Worm (Caenorhabditis elegans) whole organism, late embryonic: ENCODE data around the gene cec-4.

Experiments used
- C38D4.7 ChIP-seq: fragments of 200-800 bp; sonication (Bioruptor generic); optimal IDR thresholded peaks from 2 replicates; lab custom pipeline; 2018; ENCODE audit warnings: mild to moderate bottlenecking, missing genetic modification characterization, moderate library complexity, missing compliant biosample characterization
- F13H6.1 ChIP-seq: sonication (generic microtip); optimal IDR thresholded peaks from 2 replicates; lab custom pipeline; 2016; ENCODE audit warnings: missing genetic modification characterization, missing compliant biosample characterization
- K02D7.2 ChIP-seq: sonication (generic microtip); optimal IDR thresholded peaks from 2 replicates; lab custom pipeline; 2017; ENCODE audit warnings: mild to moderate bottlenecking, missing genetic modification characterization, missing compliant biosample characterization
- ceh-2 ChIP-seq: sonication (generic microtip); optimal IDR thresholded peaks from 2 replicates; lab custom pipeline; 2016; ENCODE audit warnings: missing genotype, missing genetic modification characterization, missing compliant biosample characterization
- ceh-34 ChIP-seq: sonication (generic microtip); optimal IDR thresholded peaks from 2 replicates; lab custom pipeline; 2016; ENCODE audit warnings: mild to moderate bottlenecking, missing genetic modification characterization, missing compliant biosample characterization
- ceh-48 ChIP-seq: sonication (generic microtip); optimal IDR thresholded peaks from 2 replicates; lab custom pipeline; 2016; ENCODE audit warnings: missing genetic modification characterization, inconsistent platforms, missing compliant biosample characterization
- ceh-6 ChIP-seq: fragments of 200-800 bp; sonication (Bioruptor generic); optimal IDR thresholded peaks from 2 replicates; lab custom pipeline; 2018; ENCODE audit warnings: mild to moderate bottlenecking, missing genetic modification characterization, missing compliant biosample characterization
- ceh-9 ChIP-seq: sonication (generic microtip); optimal IDR thresholded peaks from 2 replicates; lab custom pipeline; 2016; ENCODE audit warnings: mild to moderate bottlenecking, missing genetic modification characterization, inconsistent platforms, missing compliant biosample characterization
- dve-1 ChIP-seq: sonication (generic microtip); optimal IDR thresholded peaks from 2 replicates; lab custom pipeline; 2017; ENCODE audit warnings: antibody characterized with exemption, mild to moderate bottlenecking, missing genetic modification characterization, missing compliant biosample characterization
- elt-4 ChIP-seq: sonication (generic microtip); optimal IDR thresholded peaks from 2 replicates; lab custom pipeline; 2016; ENCODE audit warnings: missing genetic modification characterization, missing compliant biosample characterization
- ets-4 ChIP-seq: sonication (generic microtip); optimal IDR thresholded peaks from 2 replicates; lab custom pipeline; 2016; ENCODE audit warnings: missing genetic modification characterization, missing compliant biosample characterization
- eyg-1 ChIP-seq: sonication (generic microtip); optimal IDR thresholded peaks from 2 replicates; lab custom pipeline; 2016; ENCODE audit warnings: missing genotype, missing genetic modification characterization, missing compliant biosample characterization
- fkh-10 ChIP-seq: fragments of 150-350 bp; optimal IDR thresholded peaks from 2 replicates; lab custom pipeline; 2014; ENCODE audit warnings: missing biosample characterization, missing genetic modification reagents, missing genetic modification characterization
- gmeb-2 ChIP-seq: sonication (generic microtip); optimal IDR thresholded peaks from 2 replicates; lab custom pipeline; 2016; ENCODE audit warnings: missing genetic modification characterization, inconsistent platforms, missing compliant biosample characterization
- hlh-15 ChIP-seq: sonication (generic microtip); optimal IDR thresholded peaks from 2 replicates; lab custom pipeline; 2016; ENCODE audit warnings: missing genetic modification characterization, missing compliant biosample characterization
- hlh-6 ChIP-seq: sonication (generic microtip); optimal IDR thresholded peaks from 2 replicates; lab custom pipeline; 2016; ENCODE audit warnings: missing genotype, missing genetic modification characterization, missing compliant biosample characterization
- madf-2 ChIP-seq: sonication (generic microtip); optimal IDR thresholded peaks from 2 replicates; lab custom pipeline; 2017; ENCODE audit warnings: missing genetic modification characterization, missing compliant biosample characterization
- mec-3 ChIP-seq: sonication (generic microtip); optimal IDR thresholded peaks from 2 replicates; lab custom pipeline; 2016; ENCODE audit warnings: borderline replicate concordance, missing genetic modification characterization, missing compliant biosample characterization
- nfya-1 ChIP-seq: sonication (generic microtip); optimal IDR thresholded peaks from 2 replicates; lab custom pipeline; 2017; ENCODE audit warnings: missing genetic modification characterization, mild to moderate bottlenecking, missing compliant biosample characterization, antibody characterized with exemption, moderate library complexity
- nhr-11 ChIP-seq: fragments of 150-350 bp; optimal IDR thresholded peaks from 2 replicates; lab custom pipeline; 2014; ENCODE audit warnings: missing biosample characterization, missing genetic modification characterization
- odd-2 ChIP-seq: sonication (generic microtip); optimal IDR thresholded peaks from 2 replicates; lab custom pipeline; 2017; ENCODE audit warnings: antibody characterized with exemption, mild to moderate bottlenecking, missing genetic modification characterization, missing compliant biosample characterization
- pag-3 ChIP-seq: sonication (generic microtip); optimal IDR thresholded peaks from 2 replicates; lab custom pipeline; 2016; ENCODE audit warnings: missing compliant biosample characterization, missing genetic modification characterization, borderline replicate concordance
- pat-9 ChIP-seq: fragments of 200-800 bp; sonication (Bioruptor generic); optimal IDR thresholded peaks from 2 replicates; lab custom pipeline; 2018; ENCODE audit warnings: mild to moderate bottlenecking, missing genetic modification characterization, moderate library complexity, missing compliant biosample characterization
- pha-2 ChIP-seq: sonication (generic microtip); optimal IDR thresholded peaks from 2 replicates; lab custom pipeline; 2017; ENCODE audit warnings: mild to moderate bottlenecking, missing genetic modification characterization, missing compliant biosample characterization
- pha-4 ChIP-seq: fragments of 150-350 bp; optimal IDR thresholded peaks from 2 replicates; lab custom pipeline; 2018; ENCODE audit warnings: missing biosample characterization, missing genetic modification reagents, missing genetic modification characterization
- pqm-1 ChIP-seq: sonication (generic microtip); optimal IDR thresholded peaks from 2 replicates; lab custom pipeline; 2016; ENCODE audit warnings: missing genetic modification characterization, missing compliant biosample characterization
- rnt-1 ChIP-seq: sonication (generic microtip); optimal IDR thresholded peaks from 2 replicates; lab custom pipeline; 2016; ENCODE audit warnings: missing genetic modification characterization, missing compliant biosample characterization
- sox-4 ChIP-seq: sonication (generic microtip); optimal IDR thresholded peaks from 2 replicates; lab custom pipeline; 2017; ENCODE audit warnings: mild to moderate bottlenecking, missing genetic modification characterization, inconsistent platforms, missing compliant biosample characterization
- syd-9 ChIP-seq: sonication (generic microtip); optimal IDR thresholded peaks from 2 replicates; lab custom pipeline; 2016; ENCODE audit warnings: mild to moderate bottlenecking, missing genetic modification characterization, moderate library complexity, missing compliant biosample characterization
- tbx-2 ChIP-seq: sonication (generic microtip); optimal IDR thresholded peaks from 2 replicates; lab custom pipeline; 2016; ENCODE audit warnings: missing genetic modification characterization, missing compliant biosample characterization
- tbx-7 ChIP-seq: sonication (generic microtip); optimal IDR thresholded peaks from 2 replicates; lab custom pipeline; 2016; ENCODE audit warnings: missing genotype, missing genetic modification characterization, missing compliant biosample characterization
- ttx-3 ChIP-seq: sonication (generic microtip); optimal IDR thresholded peaks from 2 replicates; lab custom pipeline; 2016; ENCODE audit warnings: missing genetic modification reagents, missing genetic modification characterization, missing compliant biosample characterization
- unc-3 ChIP-seq, 2 experiments: fragments of 200-800 bp in 1 of 2; sonication (Bioruptor generic) in 1 of 2; sonication (generic microtip) in 1 of 2; conservative IDR thresholded peaks in 1 of 2; optimal IDR thresholded peaks in 1 of 2; 2 replicates each; pipeline versions ENCODE4 v1.3.6 to Lab custom; 2016 to 2022; ENCODE audit warnings: missing compliant biosample characterization in 2 of 2, missing genetic modification characterization in 2 of 2, missing genetic modification reagents in 1 of 2
- unc-42 ChIP-seq: sonication (generic microtip); optimal IDR thresholded peaks from 2 replicates; lab custom pipeline; 2016; ENCODE audit warnings: missing genotype, missing genetic modification characterization, missing compliant biosample characterization
- unc-86 ChIP-seq: sonication (generic microtip); optimal IDR thresholded peaks from 2 replicates; lab custom pipeline; 2016; ENCODE audit warnings: missing genetic modification characterization, missing compliant biosample characterization
- zip-5 ChIP-seq: sonication (generic microtip); optimal IDR thresholded peaks from 2 replicates; lab custom pipeline; 2016; ENCODE audit warnings: missing genetic modification characterization, missing compliant biosample characterization
- ztf-16 ChIP-seq: sonication (generic microtip); optimal IDR thresholded peaks from 2 replicates; lab custom pipeline; 2017; ENCODE audit warnings: missing genetic modification characterization, missing compliant biosample characterization

The cec-4 gene

DNA sequence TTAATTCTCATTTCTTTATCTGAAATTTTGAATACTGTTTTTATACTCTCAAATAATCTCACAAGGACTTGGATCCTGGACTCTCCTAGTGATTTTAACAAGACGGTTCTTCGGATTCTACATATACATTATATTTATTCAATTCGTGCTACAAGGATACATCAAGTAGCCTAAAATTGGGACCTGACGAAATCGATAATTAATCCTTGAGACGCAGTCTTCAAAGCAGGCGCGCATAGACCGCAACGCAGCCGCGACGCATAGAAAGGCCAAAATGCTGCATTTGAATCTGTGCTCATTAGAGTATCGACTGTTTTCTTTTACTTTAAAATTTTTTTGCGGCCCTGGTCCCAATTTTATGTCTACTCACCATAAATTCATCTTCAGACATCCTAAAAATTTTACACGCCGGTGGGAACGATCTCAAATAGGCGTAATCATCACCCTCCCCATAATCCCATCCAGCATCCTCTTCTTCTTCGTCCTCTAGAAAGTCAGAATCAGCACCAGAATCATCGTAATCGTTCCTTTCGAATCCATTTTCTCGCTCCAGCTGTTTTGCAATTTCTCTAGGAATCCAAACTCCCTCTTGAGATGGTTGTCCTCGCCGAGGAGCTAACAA is at the start of gene cec-4:
Gene cec-4 (plus strand): TSS at position 572 of the 622 bp plus-strand sequence.
- TF ChIP-seq ceh-9 (tag; lab: Kevin White, UChicago) (no peak), ceh-48 (tag; lab: Kevin White, UChicago) (peak; percentile 20)

DNA sequence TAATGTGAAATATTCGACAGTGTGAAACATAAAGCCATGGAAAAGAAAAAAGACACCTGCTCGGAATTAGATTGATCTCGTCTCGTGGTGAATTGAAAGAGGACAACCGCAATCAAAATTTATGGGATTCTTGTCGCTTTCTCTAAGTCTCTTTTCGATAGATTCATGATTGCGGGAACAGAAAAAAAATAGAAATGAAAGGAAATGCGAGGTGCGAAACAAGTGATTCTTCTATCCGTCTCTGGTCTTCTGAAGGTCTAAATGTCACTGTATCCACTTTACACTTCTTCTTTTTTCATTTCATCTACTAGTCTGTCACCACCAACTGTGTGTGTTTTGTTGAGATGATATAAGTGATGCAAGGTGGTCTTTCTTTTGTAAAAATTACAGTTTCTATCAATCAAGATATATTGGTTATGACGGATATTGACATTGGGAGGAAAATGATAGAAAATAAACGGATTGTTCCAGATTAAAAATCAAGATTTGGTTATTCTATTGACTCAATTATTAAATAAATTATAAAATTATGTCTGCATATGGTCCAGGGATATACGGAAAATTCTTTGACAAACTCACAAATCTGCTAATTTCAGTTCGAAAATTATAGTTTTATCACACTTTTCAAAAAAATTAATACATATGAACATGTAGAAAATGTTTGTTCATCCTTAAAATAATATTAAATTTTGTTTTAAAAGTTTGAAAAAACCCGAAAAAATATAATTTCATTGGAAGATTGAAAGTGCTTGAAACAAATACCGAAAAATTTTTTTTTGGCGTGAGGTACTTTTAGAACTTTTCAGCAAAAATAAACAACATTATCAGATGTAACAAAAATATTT is 45.1 kb upstream of the cec-4 start:
- TF ChIP-seq pat-9 (tag; lab: Kevin White, UChicago), result no peak
- TF ChIP-seq ceh-48 (tag; lab: Kevin White, UChicago), result no peak
- no peak for TF ChIP-seq ttx-3 (tag; lab: Kevin White, UChicago)
- no peak for TF ChIP-seq pag-3 (tag; lab: Kevin White, UChicago)
- no peak for TF ChIP-seq unc-86 (tag; lab: Kevin White, UChicago)
- no peak for TF ChIP-seq nfya-1 (tag; lab: Kevin White, UChicago)
- no peak for TF ChIP-seq hlh-6 (tag; lab: Kevin White, UChicago)

DNA sequence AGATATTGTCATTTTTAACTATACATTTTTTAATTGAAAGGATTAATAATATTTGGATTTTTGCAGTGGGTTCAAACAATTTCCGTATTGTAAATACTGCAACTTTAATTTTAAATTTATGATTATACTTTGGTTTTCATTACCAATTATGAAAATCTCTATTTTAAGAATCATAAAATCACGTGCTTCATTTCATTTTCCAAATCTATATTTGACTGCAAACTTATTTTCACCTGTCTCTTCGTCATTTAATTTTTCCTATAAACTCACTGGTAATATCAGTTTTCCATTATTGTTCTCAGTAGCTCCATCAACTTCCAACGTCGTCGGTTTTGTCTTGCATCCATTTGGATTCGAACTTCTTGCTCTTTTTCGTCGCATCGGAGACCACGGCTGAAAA is 43.2 kb upstream of the cec-4 start, which contains the start of gene R05G6.1:
Gene R05G6.1 (plus strand): TSS at position 301 of the 400 bp plus-strand sequence.
- TF ChIP-seq pha-4 (no peak), fkh-10 (GFP tag; lab: Kevin White, UChicago) (no peak), pat-9 (tag; lab: Kevin White, UChicago) (no peak), tbx-7 (tag; lab: Kevin White, UChicago) (no peak), odd-2 (tag; lab: Kevin White, UChicago) (no peak), nhr-11 (tag; lab: Kevin White, UChicago) (no peak), elt-4 (tag; lab: Kevin White, UChicago) (no peak), madf-2 (no peak), syd-9 (tag; lab: Kevin White, UChicago) (no peak), rnt-1 (tag; lab: Kevin White, UChicago) (no peak), ceh-34 (tag; lab: Kevin White, UChicago) (no peak), ets-4 (tag; lab: Kevin White, UChicago) (no peak), ceh-2 (tag; lab: Kevin White, UChicago) (no peak), pag-3 (tag; lab: Kevin White, UChicago) (no peak), ceh-48 (tag; lab: Kevin White, UChicago) (no peak), pha-2 (tag; lab: Kevin White, UChicago) (no peak)

DNA sequence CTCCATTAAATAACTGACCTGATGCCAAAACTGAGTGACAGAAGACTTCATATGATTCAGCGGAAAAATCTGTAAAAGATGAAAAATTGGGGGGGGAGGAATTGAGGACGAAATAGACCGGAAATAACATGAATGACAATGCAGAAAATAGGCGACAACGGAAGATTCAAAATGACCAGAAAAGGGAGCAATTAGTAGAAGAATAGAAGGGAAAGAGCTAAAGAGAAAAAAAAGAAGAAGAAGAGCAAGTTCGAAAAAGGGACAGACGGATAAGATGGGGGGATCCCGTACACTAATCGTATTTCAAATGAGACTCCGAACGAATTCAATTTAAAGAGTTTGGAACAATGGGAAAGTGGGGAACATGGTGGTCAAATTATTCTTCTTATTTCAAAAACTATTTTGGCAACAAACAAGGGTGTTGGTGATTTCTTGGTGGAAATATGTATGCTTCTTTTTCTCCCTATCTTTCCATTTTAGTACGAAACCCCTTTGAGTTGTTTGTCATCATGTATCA is 33.0 kb upstream of the cec-4 start, which contains the start of gene R05G6.10:
Gene R05G6.10 (minus strand): TSS at position 51 of the 517 bp plus-strand sequence.
- TF ChIP-seq mec-3 (tag; lab: Kevin White, UChicago), result no peak
- no peak for TF ChIP-seq sox-4 (tag; lab: Kevin White, UChicago)
- peak; percentile 92 for TF ChIP-seq unc-42
- TF ChIP-seq zip-5 (tag; lab: Kevin White, UChicago), result no peak
- no peak for TF ChIP-seq rnt-1 (tag; lab: Kevin White, UChicago)

DNA sequence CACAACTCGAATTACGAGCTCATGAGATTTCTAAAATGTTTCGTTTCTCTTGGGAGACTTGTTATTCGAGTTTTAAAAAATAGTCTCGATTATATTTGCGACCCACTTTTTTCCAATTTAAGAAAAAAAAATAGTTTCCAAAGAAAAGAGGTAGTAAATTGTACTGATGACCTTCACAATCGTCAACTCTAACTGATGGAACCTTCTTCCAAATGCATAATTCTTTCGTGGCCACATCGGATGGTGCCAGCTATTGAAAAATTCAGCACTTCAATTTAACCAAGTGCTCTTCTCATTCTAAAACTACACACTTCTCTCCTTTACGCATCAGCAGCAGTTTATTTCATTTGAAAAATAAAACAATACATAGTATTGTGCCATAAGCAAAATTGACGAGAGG is 31.9 kb upstream of the cec-4 start:
- TF ChIP-seq dve-1 (tag; lab: Kevin White, UChicago) (no peak), gmeb-2 (tag; lab: Kevin White, UChicago) (no peak), ceh-48 (tag; lab: Kevin White, UChicago) (no peak), pat-9 (tag; lab: Kevin White, UChicago) (no peak), C38D4.7 (GFP tag; lab: Kevin White, UChicago) (no peak), K02D7.2 (tag; lab: Kevin White, UChicago) (no peak), F13H6.1 (tag; lab: Kevin White, UChicago) (no peak), ceh-2 (tag; lab: Kevin White, UChicago) (no peak), hlh-15 (tag; lab: Kevin White, UChicago) (no peak), unc-3 (GFP tag; conservative IDR thresholded peaks at IDR 0.05; lab: Robert Waterston, UW) (no peak), unc-3 (tag; optimal IDR thresholded peaks at IDR 0.05; lab: Kevin White, UChicago) (no peak), syd-9 (tag; lab: Kevin White, UChicago) (no peak), odd-2 (tag; lab: Kevin White, UChicago) (no peak), pqm-1 (no peak), ceh-6 (GFP tag; lab: Kevin White, UChicago) (no peak), eyg-1 (tag; lab: Kevin White, UChicago) (no peak), tbx-2 (no peak), ztf-16 (no peak)
